Worm (Caenorhabditis elegans) whole organism, midembryonic: ENCODE data around the gene exp-2.

Experiments
- cog-1 ChIP-seq: sonication (generic microtip); optimal IDR thresholded peaks from 2 replicates; lab custom pipeline; 2016; ENCODE audit warnings: missing genetic modification characterization, missing compliant biosample characterization
- med-1 ChIP-seq: sonication (generic microtip); optimal IDR thresholded peaks from 2 replicates; lab custom pipeline; 2017; ENCODE audit warnings: missing genetic modification characterization, mild to moderate bottlenecking, missing compliant biosample characterization, antibody characterized with exemption, missing genetic modification reagents; ENCODE audit not compliant: insufficient read depth
- ref-1 ChIP-seq: fragments of 200-800 bp; sonication (Bioruptor generic); conservative IDR thresholded peaks from 2 replicates; pipeline ENCODE4 v1.3.6; 2022; ENCODE audit warnings: missing genetic modification reagents, missing genetic modification characterization, missing compliant biosample characterization
- tab-1 ChIP-seq: fragments of 200-800 bp; sonication (Bioruptor generic); IDR thresholded peaks from 2 replicates; pipeline ENCODE4 v1.3.6; 2022; ENCODE audit warnings: missing genetic modification characterization, missing compliant biosample characterization
- ztf-23 ChIP-seq: fragments of 200-800 bp; sonication (Bioruptor generic); IDR thresholded peaks from 2 replicates; pipeline ENCODE4 v1.3.6; 2022; ENCODE audit warnings: missing genetic modification reagents, missing genetic modification characterization, missing compliant biosample characterization
- ztf-29 ChIP-seq: fragments of 200-800 bp; sonication (Bioruptor generic); IDR thresholded peaks from 2 replicates; pipeline ENCODE4 v1.3.6; 2022; ENCODE audit warnings: missing genetic modification reagents, missing genetic modification characterization, missing compliant biosample characterization

DNA sequence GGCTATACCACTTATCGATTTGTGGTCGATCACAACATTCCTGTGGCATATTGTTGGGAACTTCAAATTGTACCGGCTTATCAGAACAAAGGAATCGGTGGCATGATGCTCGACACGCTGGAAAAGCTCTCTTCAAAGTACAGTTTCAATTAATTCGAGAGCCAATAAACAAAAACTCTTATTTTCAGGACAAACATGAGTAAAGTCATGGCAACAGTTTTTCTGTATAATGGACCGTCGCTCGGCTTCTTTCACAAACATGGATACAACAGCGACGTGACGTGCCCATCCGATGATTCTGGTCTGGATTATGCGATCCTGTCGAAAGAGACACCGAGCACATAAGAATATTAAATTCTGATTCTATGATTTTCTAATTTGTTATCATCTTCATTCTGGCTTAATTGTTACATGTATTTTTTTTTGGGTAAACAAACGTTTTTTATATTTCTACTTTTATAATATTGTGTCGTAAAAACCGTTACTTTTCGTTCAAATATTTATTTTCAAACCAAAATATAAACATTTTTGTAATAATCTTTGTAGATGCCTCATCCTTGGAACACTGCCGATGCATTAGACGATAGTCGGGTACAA is 34.5 kb upstream of the exp-2 start, which contains the start of gene smut-1:
- TF ChIP-seq med-1 (GFP tag; lab: Kevin White, UChicago) (no peak), ztf-23 (GFP tag; lab: Robert Waterston, UW) (no peak), tab-1 (GFP tag; lab: Robert Waterston, UW) (no peak), ref-1 (no peak), ztf-29 (no peak), cog-1 (tag; lab: Kevin White, UChicago) (no peak)
